Fruit fly (Drosophila melanogaster) whole organism, embryonic: Measurements from ENCODE around the gene PRL-1.

Experiments used
- CG12744 ChIP-seq: fragments of 200-800 bp; sonication (Bioruptor generic); optimal IDR thresholded peaks from 2 replicates; lab custom pipeline; 2016; ENCODE audit warnings: missing biosample characterization, missing genetic modification characterization
- CG17829 ChIP-seq: fragments of 200-800 bp; optimal IDR thresholded peaks from 2 replicates; lab custom pipeline; 2019; ENCODE audit warnings: missing biosample characterization, mild to moderate bottlenecking, missing genetic modification characterization, moderate library complexity
- eyg ChIP-seq: fragments of 200-800 bp; sonication (Bioruptor generic); optimal IDR thresholded peaks from 3 replicates; lab custom pipeline; 2016; ENCODE audit warnings: missing biosample characterization, missing genetic modification characterization
- rib ChIP-seq: fragments of 200-800 bp; sonication (Bioruptor generic); IDR thresholded peaks from 2 replicates; pipeline ENCODE4 v1.3.6; 2022; ENCODE audit warnings: missing biosample characterization, missing genetic modification characterization

dm6 chr2L:16256118-16256435 lies 1.3 kb downstream of the PRL-1 start:
- TF ChIP-seq CG12744 (GFP tag; lab: Kevin White, UChicago) (no peak), rib (GFP tag; lab: Robert Waterston, UW) (no peak), CG17829 (tag; lab: Kevin White, UChicago) (no peak), eyg (no peak)
